Worm (Caenorhabditis elegans): ENCODE results near the gene F07H5.10.

The F07H5.10 gene

ce11 chrII:8818978-8819896 is 10.9 kb upstream of the F07H5.10 start, which contains the start of gene F46C5.10:
TSS of gene F46C5.10 (minus strand) at chrII:8819028.
- TF ChIP-seq egl-13 (tag; optimal IDR thresholded peaks at IDR 0.05) (no peak), sup-37 (GFP tag; optimal IDR thresholded peaks at IDR 0.05) (no peak), mdl-1 (tag; optimal IDR thresholded peaks at IDR 0.05) (no peak), pax-3 (tag; optimal IDR thresholded peaks at IDR 0.05) (no peak), blmp-1 (tag; optimal IDR thresholded peaks at IDR 0.05) (no peak), mef-2 (tag; optimal IDR thresholded peaks at IDR 0.05) (no peak), skn-1 (tag; optimal IDR thresholded peaks at IDR 0.05) (no peak), lsy-2 (tag; optimal IDR thresholded peaks at IDR 0.05) (peak in 1 of 2 experiments; percentile 23), ceh-90 (tag; optimal IDR thresholded peaks at IDR 0.05) (no peak), hlh-4 (tag; optimal IDR thresholded peaks at IDR 0.05) (no peak), jun-1 (tag; optimal IDR thresholded peaks at IDR 0.05) (no peak), fkh-4 (tag; optimal IDR thresholded peaks at IDR 0.05; ENCODE audit: borderline replicate concordance) (no peak), nhr-85 (tag) (peak; percentile 88), nhr-71 (tag; optimal IDR thresholded peaks at IDR 0.05) (peak; percentile 58), dsc-1 (tag; optimal IDR thresholded peaks at IDR 0.05) (no peak), Y116A8C.19 (tag; optimal IDR thresholded peaks at IDR 0.05; ENCODE audit: borderline replicate concordance) (no peak), fkh-10 (GFP tag; optimal IDR thresholded peaks at IDR 0.05) (no peak), nhr-11 (tag; optimal IDR thresholded peaks at IDR 0.05) (no peak), nhr-237 (tag; optimal IDR thresholded peaks at IDR 0.05) (no peak), rnt-1 (tag; optimal IDR thresholded peaks at IDR 0.05) (no peak), ama-1 (optimal IDR thresholded peaks at IDR 0.05) (no peak), lin-14 (GFP tag; optimal IDR thresholded peaks at IDR 0.05) (no peak), unc-86 (tag; optimal IDR thresholded peaks at IDR 0.05) (no peak), ceh-63 (GFP tag; optimal IDR thresholded peaks at IDR 0.05) (no peak), fos-1 (tag; optimal IDR thresholded peaks at IDR 0.05) (no peak), ets-5 (GFP tag; IDR thresholded peaks at IDR 0.05) (no peak), nhr-77 (tag; optimal IDR thresholded peaks at IDR 0.05) (no peak), elt-3 (tag; optimal IDR thresholded peaks at IDR 0.05) (peak in 3 of 6 experiments; percentile 17 to 46 (median 17)), nhr-76 (tag; optimal IDR thresholded peaks at IDR 0.05) (no peak), alr-1 (tag; optimal IDR thresholded peaks at IDR 0.05; ENCODE audit: borderline replicate concordance) (no peak), nhr-84 (tag; optimal IDR thresholded peaks at IDR 0.05) (no peak), nhr-47 (tag; optimal IDR thresholded peaks at IDR 0.05) (peak; percentile 27), sox-4 (tag; optimal IDR thresholded peaks at IDR 0.05) (no peak), zag-1 (tag; optimal IDR thresholded peaks at IDR 0.05) (no peak), ceh-8 (GFP tag; optimal IDR thresholded peaks at IDR 0.05) (no peak), unc-30 (tag; optimal IDR thresholded peaks at IDR 0.05) (no peak), nhr-20 (tag; optimal IDR thresholded peaks at IDR 0.05) (peak; percentile 55), hpl-2 (GFP tag; optimal IDR thresholded peaks at IDR 0.05) (no peak), aha-1 (tag; optimal IDR thresholded peaks at IDR 0.05) (no peak), nhr-12 (tag; optimal IDR thresholded peaks at IDR 0.05) (no peak), pag-3 (tag; optimal IDR thresholded peaks at IDR 0.05; ENCODE audit: borderline replicate concordance, insufficient read depth) (no peak), grh-1 (GFP tag; IDR thresholded peaks at IDR 0.05) (no peak), pqm-1 (tag; optimal IDR thresholded peaks at IDR 0.05) (no peak), xbp-1 (tag; optimal IDR thresholded peaks at IDR 0.05) (no peak), snpc-4 (tag; optimal IDR thresholded peaks at IDR 0.05) (no peak), elt-2 (tag; optimal IDR thresholded peaks at IDR 0.05) (no peak), egl-27 (tag; optimal IDR thresholded peaks at IDR 0.05) (no peak), F16B12.6 (tag; optimal IDR thresholded peaks at IDR 0.05) (no peak), swsn-7 (tag; optimal IDR thresholded peaks at IDR 0.05) (no peak), ceh-88 (GFP tag; IDR thresholded peaks at IDR 0.05) (no peak), lin-35 (GFP tag; optimal IDR thresholded peaks at IDR 0.05) (peak in 1 of 2 experiments; percentile 33), snu-23 (GFP tag; optimal IDR thresholded peaks at IDR 0.05) (peak; percentile 6)
